Fruit fly (Drosophila melanogaster): ENCODE results near the gene omd.

Gene omd

DNA sequence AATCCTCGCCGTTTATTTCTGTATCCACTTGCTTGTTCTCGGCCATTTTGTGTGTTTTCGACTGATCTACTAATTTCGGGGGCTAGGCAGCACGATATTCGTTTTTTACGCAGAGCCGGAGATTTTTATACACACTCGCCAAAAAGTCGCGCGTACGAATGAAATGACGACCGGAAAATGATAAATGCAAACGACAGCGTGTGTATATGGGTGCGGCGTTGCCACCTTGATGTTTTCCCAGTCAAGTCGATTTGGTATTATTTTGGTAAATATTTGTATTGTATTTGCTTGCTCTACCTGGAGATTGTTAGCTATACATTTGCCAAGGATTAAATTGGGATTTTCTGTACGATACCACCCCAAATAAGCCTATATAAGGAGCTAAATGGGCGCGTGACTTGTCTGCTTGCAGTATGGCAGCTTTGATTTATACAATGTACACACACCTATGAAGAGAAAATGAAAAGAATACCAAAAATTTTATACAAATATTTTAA is 41.1 kb downstream of the omd start, which contains the start of gene sqd (continued):
- peak; percentile 32 for TF ChIP-seq CG15696 (tag; optimal IDR thresholded peaks at IDR 0.05)
- TF ChIP-seq CG3065 (GFP tag; optimal IDR thresholded peaks at IDR 0.05): no peak
- TF ChIP-seq tap (tag; optimal IDR thresholded peaks at IDR 0.05): no peak
- TF ChIP-seq grn (GFP tag; optimal IDR thresholded peaks at IDR 0.05): no peak
- TF ChIP-seq btn (GFP tag; optimal IDR thresholded peaks at IDR 0.05): peak; percentile 57
- TF ChIP-seq CG1603 (tag; optimal IDR thresholded peaks at IDR 0.05): peak; percentile 83
- peak; percentile 44 for TF ChIP-seq Asciz (GFP tag; optimal IDR thresholded peaks at IDR 0.05)
- TF ChIP-seq CG7357 (GFP tag; IDR thresholded peaks at IDR 0.05): peak; percentile 75
- peak; percentile 36 for TF ChIP-seq gem (tag; optimal IDR thresholded peaks at IDR 0.05)
- TF ChIP-seq CG18476 (GFP tag; optimal IDR thresholded peaks at IDR 0.05): peak; percentile 6
- no peak for TF ChIP-seq Dref (GFP tag; IDR thresholded peaks at IDR 0.05)
- no peak for TF ChIP-seq CG12071 (GFP tag; optimal IDR thresholded peaks at IDR 0.05)
- peak; percentile 42 for TF ChIP-seq HHEX (GFP tag; optimal IDR thresholded peaks at IDR 0.05)
- no peak for TF ChIP-seq Poxn (GFP tag; IDR thresholded peaks at IDR 0.05)
- TF ChIP-seq fd102C (GFP tag; optimal IDR thresholded peaks at IDR 0.05): no peak
- TF ChIP-seq Camta (GFP tag; optimal IDR thresholded peaks at IDR 0.05): peak; percentile 48
- TF ChIP-seq CG9437 (GFP tag; optimal IDR thresholded peaks at IDR 0.05): no peak
- no peak for TF ChIP-seq CG11093 (GFP tag; IDR thresholded peaks at IDR 0.05)
- no peak for TF ChIP-seq CG32772 (GFP tag; IDR thresholded peaks at IDR 0.05)
- TF ChIP-seq YL-1 (GFP tag; optimal IDR thresholded peaks at IDR 0.05): peak; percentile 74
- peak; percentile 29 for TF ChIP-seq CG17829 (tag; optimal IDR thresholded peaks at IDR 0.05)
- no peak for TF ChIP-seq CG2199 (GFP tag; IDR thresholded peaks at IDR 0.05)
- peak; percentile 49 for TF ChIP-seq ems (GFP tag; optimal IDR thresholded peaks at IDR 0.05)
- no peak for TF ChIP-seq lola (GFP tag; optimal IDR thresholded peaks at IDR 0.05)
- TF ChIP-seq CG13894 (tag; optimal IDR thresholded peaks at IDR 0.05): no peak
- no peak for TF ChIP-seq aop (GFP tag; IDR thresholded peaks at IDR 0.05)
- no peak for TF ChIP-seq disco-r (GFP tag; optimal IDR thresholded peaks at IDR 0.05)
- peak; percentile 66 for TF ChIP-seq chn (GFP tag; optimal IDR thresholded peaks at IDR 0.05)
- TF ChIP-seq hth (optimal IDR thresholded peaks at IDR 0.05): no peak
- no peak for TF ChIP-seq CG10431 (GFP tag; optimal IDR thresholded peaks at IDR 0.05)
- TF ChIP-seq NC2β (GFP tag; optimal IDR thresholded peaks at IDR 0.05): peak; percentile 69
- no peak for TF ChIP-seq CG7963 (GFP tag; IDR thresholded peaks at IDR 0.05; ENCODE audit: partially characterized antibody)
- no peak for TF ChIP-seq ranshi (GFP tag; IDR thresholded peaks at IDR 0.05)
- TF ChIP-seq HLH4C (GFP tag; IDR thresholded peaks at IDR 0.05; ENCODE audit: partially characterized antibody): no peak
- TF ChIP-seq insv (GFP tag; optimal IDR thresholded peaks at IDR 0.05): peak in 1 of 2 experiments; percentile 39
- TF ChIP-seq NK7.1 (GFP tag; optimal IDR thresholded peaks at IDR 0.05): peak; percentile 5
- TF ChIP-seq dmrt99B (tag; optimal IDR thresholded peaks at IDR 0.05): peak; percentile 49
- TF ChIP-seq Mrtf (GFP tag; IDR thresholded peaks at IDR 0.05): no peak
- no peak for TF ChIP-seq tup (GFP tag; optimal IDR thresholded peaks at IDR 0.05)
- TF ChIP-seq hb (GFP tag; IDR thresholded peaks at IDR 0.05; ENCODE audit: partially characterized antibody): no peak
- peak in 1 of 2 experiments; percentile 79 for TF ChIP-seq eve (GFP tag; optimal IDR thresholded peaks at IDR 0.05)
- TF ChIP-seq Sry-β (GFP tag; optimal IDR thresholded peaks at IDR 0.05): peak; percentile 13
- no peak for TF ChIP-seq Hr78 (GFP tag; optimal IDR thresholded peaks at IDR 0.05)
- no peak for TF ChIP-seq Six4 (GFP tag; optimal IDR thresholded peaks at IDR 0.05)
- TF ChIP-seq CG14710 (tag; optimal IDR thresholded peaks at IDR 0.05): peak; percentile 99
- no peak for TF ChIP-seq cg (GFP tag; optimal IDR thresholded peaks at IDR 0.05)
- TF ChIP-seq tin (GFP tag; optimal IDR thresholded peaks at IDR 0.05): peak; percentile 31
- no peak for TF ChIP-seq chinmo (GFP tag; IDR thresholded peaks at IDR 0.05; ENCODE audit: partially characterized antibody)
- TF ChIP-seq zfh2 (GFP tag; optimal IDR thresholded peaks at IDR 0.05): peak; percentile 20
- TF ChIP-seq Awh (GFP tag; IDR thresholded peaks at IDR 0.05): 0 out of 2 replicates have a peak, but pooled peaks have one; percentile 25
